Fruit fly (Drosophila melanogaster) whole organism, pupa: Measurements from ENCODE around the gene Unc-76.
A peak's percentile ranks its signal among the peaks of the same experiment; 100 is the strongest.

Experiments
- CG10348 ChIP-seq: fragments of 200-800 bp; sonication (Bioruptor generic); IDR thresholded peaks from 2 replicates; pipeline ENCODE4 v1.3.6; 2022; ENCODE audit warnings: missing biosample characterization, missing genetic modification characterization
- CG12605 ChIP-seq: fragments of 200-800 bp; sonication (Bioruptor generic); IDR thresholded peaks from 2 replicates; pipeline ENCODE4 v1.3.6; 2022; ENCODE audit warnings: missing biosample characterization, missing genetic modification characterization
- CG13204 ChIP-seq: fragments of 200-800 bp; sonication (Bioruptor generic); optimal IDR thresholded peaks from 2 replicates; lab custom pipeline; 2018; ENCODE audit warnings: missing biosample characterization, mild to moderate bottlenecking, missing genetic modification characterization, moderate library complexity
- CG14655 ChIP-seq: fragments of 200-800 bp; sonication (Bioruptor generic); optimal IDR thresholded peaks from 3 replicates; lab custom pipeline; 2017; ENCODE audit warnings: mild to moderate bottlenecking, missing biosample characterization, missing genetic modification reagents, missing genetic modification characterization
- CG15710 ChIP-seq: fragments of 200-800 bp; sonication (Bioruptor generic); optimal IDR thresholded peaks from 2 replicates; lab custom pipeline; 2018; ENCODE audit warnings: missing biosample characterization, mild to moderate bottlenecking, missing genetic modification characterization, moderate library complexity
- CG17806 ChIP-seq: fragments of 200-800 bp; sonication (Bioruptor generic); optimal IDR thresholded peaks from 2 replicates; lab custom pipeline; 2018; ENCODE audit warnings: missing biosample characterization, mild to moderate bottlenecking, missing genetic modification characterization, moderate library complexity
- CG32121 ChIP-seq: fragments of 200-800 bp; sonication (Bioruptor generic); IDR thresholded peaks from 2 replicates; pipeline ENCODE4 v1.3.6; 2022; ENCODE audit warnings: missing biosample characterization, missing genetic modification characterization
- CG34367 ChIP-seq: fragments of 200-800 bp; sonication (Bioruptor generic); optimal IDR thresholded peaks from 2 replicates; lab custom pipeline; 2018; ENCODE audit warnings: missing biosample characterization, mild to moderate bottlenecking, missing genetic modification characterization
- CG4496 ChIP-seq: fragments of 200-800 bp; sonication (Bioruptor generic); IDR thresholded peaks from 3 replicates; pipeline ENCODE4 v1.3.6; 2022; ENCODE audit warnings: missing biosample characterization, missing genetic modification characterization
- CG8159 ChIP-seq: fragments of 200-800 bp; sonication (Bioruptor generic); optimal IDR thresholded peaks from 3 replicates; lab custom pipeline; 2018; ENCODE audit warnings: missing biosample characterization, mild to moderate bottlenecking, missing genetic modification characterization, moderate library complexity
- CG8301 ChIP-seq: fragments of 200-800 bp; sonication (Bioruptor generic); optimal IDR thresholded peaks from 2 replicates; lab custom pipeline; 2018; ENCODE audit warnings: missing biosample characterization, mild to moderate bottlenecking, missing genetic modification characterization
- CG9948 ChIP-seq: fragments of 200-800 bp; sonication (Bioruptor generic); optimal IDR thresholded peaks from 2 replicates; lab custom pipeline; 2018; ENCODE audit warnings: missing biosample characterization, mild to moderate bottlenecking, missing genetic modification characterization, moderate library complexity
- D1 ChIP-seq: fragments of 200-800 bp; sonication (Bioruptor generic); optimal IDR thresholded peaks from 2 replicates; lab custom pipeline; 2018; ENCODE audit warnings: missing biosample characterization, mild to moderate bottlenecking, missing genetic modification characterization, moderate library complexity
- EcR ChIP-seq: fragments of 200-800 bp; sonication (Bioruptor generic); optimal IDR thresholded peaks from 3 replicates; lab custom pipeline; 2019; ENCODE audit warnings: missing biosample characterization, missing genetic modification characterization, mild to moderate bottlenecking, moderate library complexity, missing genetic modification reagents
- Ets98B ChIP-seq: fragments of 200-800 bp; sonication (Bioruptor generic); IDR thresholded peaks from 2 replicates; pipeline ENCODE4 v1.3.6; 2022; ENCODE audit warnings: missing biosample characterization, missing genetic modification characterization
- Pif1A ChIP-seq: fragments of 200-800 bp; sonication (Bioruptor generic); optimal IDR thresholded peaks from 3 replicates; lab custom pipeline; 2016; ENCODE audit warnings: missing biosample characterization, missing genetic modification characterization
- Pif1B ChIP-seq: fragments of 200-800 bp; sonication (Bioruptor generic); optimal IDR thresholded peaks from 3 replicates; lab custom pipeline; 2016; ENCODE audit warnings: missing biosample characterization, missing genetic modification characterization
- Snoo ChIP-seq: fragments of 200-800 bp; sonication (Bioruptor generic); optimal IDR thresholded peaks from 3 replicates; lab custom pipeline; 2017; ENCODE audit warnings: missing biosample characterization, mild to moderate bottlenecking, missing genetic modification characterization, inconsistent platforms
- fd96Ca ChIP-seq: fragments of 200-800 bp; sonication (Bioruptor generic); IDR thresholded peaks from 3 replicates; pipeline ENCODE4 v1.3.6; 2022; ENCODE audit warnings: missing biosample characterization, missing genetic modification characterization
- gl ChIP-seq: fragments of 200-800 bp; sonication (Bioruptor generic); optimal IDR thresholded peaks from 2 replicates; lab custom pipeline; 2018; ENCODE audit warnings: missing biosample characterization, mild to moderate bottlenecking, missing genetic modification characterization
- rn ChIP-seq: fragments of 200-800 bp; sonication (Bioruptor generic); IDR thresholded peaks from 2 replicates; pipeline ENCODE4 v1.3.6; 2022; ENCODE audit warnings: missing biosample characterization, missing genetic modification characterization

Unc-76 gene

DNA sequence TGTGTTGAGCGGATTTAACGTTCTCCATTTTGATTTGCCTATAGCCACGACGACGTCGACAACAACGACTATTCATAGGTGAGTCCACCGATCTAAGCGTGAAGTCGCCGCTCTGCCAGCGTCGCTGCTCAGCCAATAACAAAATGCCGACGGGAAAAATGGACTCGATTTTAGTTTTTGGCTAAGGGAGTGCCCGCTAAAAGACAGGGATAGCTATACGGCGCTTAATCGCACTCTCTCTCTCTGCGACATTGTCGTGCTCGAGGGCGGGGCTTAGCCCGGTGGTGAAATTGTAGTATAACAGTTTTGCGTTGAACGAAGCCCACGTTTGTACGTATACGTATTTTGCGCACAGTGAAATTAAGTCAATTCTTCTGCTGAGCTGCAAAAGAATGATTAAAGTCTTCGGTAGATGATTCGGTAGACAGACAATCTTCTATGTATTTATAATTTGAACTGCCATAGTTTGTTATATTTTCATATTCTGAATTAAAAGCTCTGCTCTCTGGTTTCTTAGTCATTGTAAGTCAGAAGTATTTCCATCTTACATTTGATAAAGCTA, 45.2 kb downstream of the Unc-76 start:
- TF ChIP-seq CG8159 (tag; lab: Kevin White, UChicago) (no peak), rn (no peak), CG8301 (no peak), Pif1A (GFP tag; lab: Kevin White, UChicago) (no peak), CG12605 (0 out of 2 replicates have a peak, but pooled peaks have one; percentile 20), Ets98B (GFP tag; lab: Robert Waterston, UW) (peak; percentile 19; the same call in 1 of the 2 replicates), CG4496 (peak; percentile 60; the same call in 1 of the 3 replicates)
- TF ChIP-seq, all 21 proteins: peak for 3

DNA sequence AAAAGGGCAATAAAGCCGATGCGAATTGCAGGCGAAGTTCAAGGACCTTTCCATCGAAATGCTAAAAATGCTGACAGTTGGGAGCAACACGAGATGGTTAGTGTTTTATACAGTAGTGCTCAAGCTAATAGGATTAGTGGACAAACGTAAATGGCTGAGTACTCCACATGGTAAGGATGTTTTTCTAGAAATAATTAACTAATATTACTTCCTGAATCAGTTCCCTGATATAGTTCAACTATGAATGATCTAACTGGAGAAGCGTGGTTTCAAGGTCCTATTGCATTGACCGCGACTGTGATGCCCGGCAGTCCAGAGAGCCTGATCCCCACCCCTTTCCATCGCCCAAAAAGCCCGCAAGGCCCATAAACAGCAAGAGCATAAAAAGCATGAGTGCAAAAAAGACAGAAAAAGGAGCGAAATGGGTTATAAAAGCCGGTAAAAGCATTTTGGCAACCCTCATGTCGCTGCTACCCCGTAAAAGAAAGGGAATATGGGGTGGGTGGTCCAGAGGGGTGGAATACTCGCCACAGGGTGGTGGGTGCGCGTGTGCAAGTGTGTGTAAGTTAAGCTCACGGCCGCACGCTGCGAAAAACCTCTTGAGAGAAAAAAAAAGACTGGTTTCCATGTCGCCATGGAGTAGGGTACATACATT, 53.9 kb downstream of the Unc-76 start:
- TF ChIP-seq Pif1B (GFP tag; lab: Kevin White, UChicago): peak; percentile 74
- TF ChIP-seq CG32121: no peak
- 0 out of 2 replicates have a peak, but pooled peaks have one; percentile 23 for TF ChIP-seq rn
- TF ChIP-seq CG34367 (tag; lab: Kevin White, UChicago): peak; percentile 83
- peak; percentile 82 for TF ChIP-seq CG17806
- TF ChIP-seq D1 (tag; lab: Kevin White, UChicago): peak; percentile 15
- TF ChIP-seq CG14655: peak; percentile 80
- peak; percentile 85 for TF ChIP-seq CG4496
- peak; percentile 85 for TF ChIP-seq CG15710
- TF ChIP-seq gl: peak; percentile 68
- TF ChIP-seq CG8301: peak; percentile 67
- peak; percentile 87 for TF ChIP-seq CG8159 (tag; lab: Kevin White, UChicago)
- TF ChIP-seq fd96Ca (GFP tag; lab: Robert Waterston, UW): peak; percentile 79
- TF ChIP-seq Pif1A (GFP tag; lab: Kevin White, UChicago): peak; percentile 71
- TF ChIP-seq Ets98B (GFP tag; lab: Robert Waterston, UW): peak; percentile 53
- peak; percentile 88 for TF ChIP-seq Snoo (tag; lab: Kevin White, UChicago)
- peak; percentile 3 for TF ChIP-seq CG13204 (GFP tag; lab: Kevin White, UChicago)
- TF ChIP-seq CG10348: no peak
- peak; percentile 74 for TF ChIP-seq CG12605
- TF ChIP-seq EcR (GFP tag; lab: Kevin White, UChicago): peak; percentile 26
- peak; percentile 81 for TF ChIP-seq CG9948 (tag; lab: Kevin White, UChicago)

DNA sequence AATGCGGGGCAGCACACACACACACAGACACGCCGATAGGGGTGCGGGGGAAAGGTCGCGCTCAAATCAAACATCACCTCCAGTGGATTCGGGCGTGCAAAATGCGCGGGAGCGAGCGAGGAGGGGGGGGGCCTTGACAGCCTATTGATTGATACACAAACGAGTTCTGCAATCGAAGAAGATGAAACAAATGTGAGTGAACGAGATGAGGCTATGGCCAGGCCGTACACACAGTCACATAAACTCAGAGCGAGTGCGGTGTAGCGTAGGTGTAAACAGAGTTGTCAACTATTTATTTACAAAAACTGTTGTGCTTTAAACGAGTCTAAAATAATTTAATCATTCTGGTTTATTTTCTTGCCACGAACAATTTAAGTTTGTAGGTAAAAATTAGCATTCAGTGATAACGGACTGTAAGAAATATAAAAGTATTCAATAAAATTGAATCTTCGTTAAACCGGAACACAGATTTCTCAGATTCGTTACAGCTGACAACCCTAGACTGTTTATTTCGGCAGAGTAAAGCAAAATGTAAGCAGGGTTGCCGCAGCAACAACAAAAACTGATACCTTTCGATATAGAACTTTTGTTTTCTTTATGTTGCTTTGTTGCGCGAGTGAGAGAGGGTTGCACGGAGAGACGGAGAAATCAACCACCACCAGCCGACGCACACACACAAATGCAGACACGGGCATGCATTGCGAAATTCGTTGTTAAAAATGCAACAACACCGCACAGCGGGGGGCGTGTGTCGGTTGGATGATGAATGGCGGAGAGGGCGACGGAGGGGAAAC, 54.8 kb downstream of the Unc-76 start:
- peak; percentile 91 for TF ChIP-seq Snoo (tag; lab: Kevin White, UChicago)
- peak; percentile 46; the same call in 1 of the 3 replicates for TF ChIP-seq fd96Ca (GFP tag; lab: Robert Waterston, UW)
- no peak; the same call in none of the 2 replicates for TF ChIP-seq CG12605
- TF ChIP-seq EcR (GFP tag; lab: Kevin White, UChicago): peak; percentile 17
- TF ChIP-seq CG13204 (GFP tag; lab: Kevin White, UChicago): peak; percentile 10
- peak; percentile 80 for TF ChIP-seq CG14655
- TF ChIP-seq CG15710: peak; percentile 88
- TF ChIP-seq CG10348: no peak
- TF ChIP-seq gl: peak; percentile 76
- TF ChIP-seq CG8301: peak; percentile 85
- peak; percentile 83 for TF ChIP-seq CG34367 (tag; lab: Kevin White, UChicago)
- no peak for TF ChIP-seq rn
- TF ChIP-seq Ets98B (GFP tag; lab: Robert Waterston, UW): peak; percentile 63
- TF ChIP-seq CG32121: peak; percentile 78
- TF ChIP-seq CG17806: peak; percentile 89
- peak; percentile 84 for TF ChIP-seq CG9948 (tag; lab: Kevin White, UChicago)
- peak; percentile 84 for TF ChIP-seq Pif1A (GFP tag; lab: Kevin White, UChicago)
- peak; percentile 83 for TF ChIP-seq CG4496
- TF ChIP-seq D1 (tag; lab: Kevin White, UChicago): peak; percentile 73
- peak; percentile 79 for TF ChIP-seq Pif1B (GFP tag; lab: Kevin White, UChicago)
- peak; percentile 92 for TF ChIP-seq CG8159 (tag; lab: Kevin White, UChicago)

DNA sequence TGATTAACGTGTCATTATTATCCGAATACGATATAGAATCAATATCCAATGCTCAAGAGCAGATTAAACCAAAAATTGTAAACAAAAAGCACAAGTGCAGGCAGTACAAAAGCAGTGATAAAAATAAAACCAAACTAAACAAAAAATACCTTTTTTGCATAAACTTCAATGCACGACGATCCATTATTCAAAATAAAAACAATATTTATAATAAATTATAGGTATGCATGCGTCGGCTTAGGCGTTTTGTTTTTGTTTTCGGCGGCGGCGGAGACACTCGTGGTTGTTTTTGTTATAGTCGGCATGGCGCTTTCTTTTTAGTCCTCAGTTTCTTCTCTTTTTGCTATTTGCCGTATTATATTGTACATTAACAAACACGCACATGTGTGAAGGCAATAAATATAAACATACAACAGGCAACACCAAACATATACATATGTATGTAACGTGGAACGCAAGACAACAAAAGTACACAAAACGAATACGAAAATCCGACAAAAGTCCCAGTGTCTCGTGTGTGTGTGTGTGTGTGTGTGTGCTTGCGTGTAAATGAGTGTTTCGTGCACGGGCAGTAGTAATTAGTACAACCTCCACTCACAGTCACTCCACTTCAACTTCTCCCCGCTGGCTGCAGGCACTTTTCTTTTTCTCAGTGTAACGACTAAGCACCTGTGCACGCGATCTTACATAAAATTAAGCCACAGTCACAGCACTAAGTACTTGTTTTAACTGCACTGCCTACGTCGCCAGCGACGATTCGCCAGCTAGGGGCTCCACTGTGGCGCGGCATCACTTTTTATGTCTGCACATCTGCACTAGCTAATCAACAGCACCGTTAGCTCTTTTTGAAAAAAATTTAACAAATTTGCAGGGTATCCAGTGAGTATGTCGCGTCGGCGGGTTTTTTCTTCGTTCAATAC, 55.7 kb downstream of the Unc-76 start:
- TF ChIP-seq CG32121: peak; percentile 7; the same call in 1 of the 2 replicates
- peak; percentile 24; the same call in 1 of the 3 replicates for TF ChIP-seq CG4496
- no peak for TF ChIP-seq Pif1B (GFP tag; lab: Kevin White, UChicago)
- TF ChIP-seq rn: no peak
- no peak for TF ChIP-seq Pif1A (GFP tag; lab: Kevin White, UChicago)
- no peak for TF ChIP-seq CG14655
- no peak for TF ChIP-seq Snoo (tag; lab: Kevin White, UChicago)
- peak; percentile 22 for TF ChIP-seq CG8159 (tag; lab: Kevin White, UChicago)
- no peak for TF ChIP-seq CG13204 (GFP tag; lab: Kevin White, UChicago)
- TF ChIP-seq Ets98B (GFP tag; lab: Robert Waterston, UW): no peak; the same call in 1 of the 2 replicates
- TF ChIP-seq CG12605: no peak
- peak; percentile 43; the same call in 1 of the 2 replicates for TF ChIP-seq CG10348
- TF ChIP-seq gl: no peak
- peak; percentile 22 for TF ChIP-seq D1 (tag; lab: Kevin White, UChicago)
- no peak for TF ChIP-seq EcR (GFP tag; lab: Kevin White, UChicago)
- peak; percentile 56 for TF ChIP-seq fd96Ca (GFP tag; lab: Robert Waterston, UW)
- peak; percentile 7 for TF ChIP-seq CG8301
- no peak for TF ChIP-seq CG15710
- TF ChIP-seq CG34367 (tag; lab: Kevin White, UChicago): no peak
- TF ChIP-seq CG9948 (tag; lab: Kevin White, UChicago): no peak
- TF ChIP-seq CG17806: no peak
